Worm (Caenorhabditis elegans) whole organism, early embryonic: ENCODE data around the gene tat-3.

Experiments
- B0310.2 ChIP-seq: sonication (generic microtip); optimal IDR thresholded peaks from 2 replicates; lab custom pipeline; 2016; ENCODE audit warnings: mild to moderate bottlenecking, missing genetic modification characterization, missing compliant biosample characterization
- F13C5.2 ChIP-seq: sonication (generic microtip); optimal IDR thresholded peaks from 2 replicates; lab custom pipeline; 2017; ENCODE audit warnings: mild to moderate bottlenecking, missing genetic modification characterization, inconsistent platforms, missing compliant biosample characterization
- aly-1 ChIP-seq: sonication (generic microtip); optimal IDR thresholded peaks from 2 replicates; lab custom pipeline; 2016; ENCODE audit warnings: missing genetic modification characterization, missing compliant biosample characterization
- ama-1 ChIP-seq: fragments of 150-350 bp; optimal IDR thresholded peaks from 2 replicates; lab custom pipeline; 2014
- ceh-13 ChIP-seq: fragments of 200-800 bp; sonication (Bioruptor generic); optimal IDR thresholded peaks from 2 replicates; lab custom pipeline; 2018; ENCODE audit warnings: mild to moderate bottlenecking, missing genetic modification characterization, missing compliant biosample characterization
- ceh-36 ChIP-seq: sonication (generic microtip); optimal IDR thresholded peaks from 2 replicates; lab custom pipeline; 2016; ENCODE audit warnings: missing genetic modification characterization, inconsistent platforms, missing compliant biosample characterization
- ets-7 ChIP-seq: sonication (generic microtip); optimal IDR thresholded peaks from 2 replicates; lab custom pipeline; 2016; ENCODE audit warnings: missing genotype, missing genetic modification characterization, missing compliant biosample characterization
- flt-1 ChIP-seq: fragments of 200-800 bp; sonication (Bioruptor generic); IDR thresholded peaks from 2 replicates; pipeline ENCODE4 v1.3.6; 2022; ENCODE audit warnings: missing genetic modification characterization, missing compliant biosample characterization
- hmbx-1 ChIP-seq: sonication (generic microtip); optimal IDR thresholded peaks from 2 replicates; lab custom pipeline; 2016; ENCODE audit warnings: mild to moderate bottlenecking, missing genetic modification characterization, missing compliant biosample characterization
- hmg-4 ChIP-seq: fragments of 200-800 bp; sonication (Bioruptor generic); optimal IDR thresholded peaks from 2 replicates; lab custom pipeline; 2018; ENCODE audit warnings: mild to moderate bottlenecking, missing genetic modification characterization, missing compliant biosample characterization
- hnd-1 ChIP-seq: sonication (generic microtip); optimal IDR thresholded peaks from 2 replicates; lab custom pipeline; 2016; ENCODE audit warnings: missing genetic modification characterization, missing compliant biosample characterization
- pes-1 ChIP-seq: fragments of 200-800 bp; sonication (Bioruptor generic); IDR thresholded peaks from 2 replicates; pipeline ENCODE4 v1.3.6; 2022; ENCODE audit warnings: missing genetic modification reagents, missing genetic modification characterization, missing compliant biosample characterization
- scrt-1 ChIP-seq: fragments of 200-800 bp; sonication (Bioruptor generic); IDR thresholded peaks from 2 replicates; pipeline ENCODE4 v1.3.6; 2022; ENCODE audit warnings: missing genetic modification characterization, missing compliant biosample characterization
- sea-1 ChIP-seq: fragments of 200-800 bp; sonication (Bioruptor generic); conservative IDR thresholded peaks from 2 replicates; pipeline ENCODE4 v1.3.6; 2022; ENCODE audit warnings: missing genetic modification characterization, missing compliant biosample characterization
- tbx-11 ChIP-seq: fragments of 200-800 bp; sonication (Bioruptor generic); IDR thresholded peaks from 2 replicates; pipeline ENCODE4 v1.3.6; 2022; ENCODE audit warnings: missing genetic modification characterization, missing compliant biosample characterization
- tbx-37 ChIP-seq: fragments of 200-800 bp; sonication (Bioruptor generic); conservative IDR thresholded peaks from 2 replicates; pipeline ENCODE4 v1.3.6; 2022; ENCODE audit warnings: missing genetic modification reagents, missing genetic modification characterization, missing compliant biosample characterization
- tra-4 ChIP-seq: sonication (generic microtip); optimal IDR thresholded peaks from 2 replicates; lab custom pipeline; 2017; ENCODE audit warnings: missing genetic modification characterization, missing compliant biosample characterization

tat-3 gene

DNA sequence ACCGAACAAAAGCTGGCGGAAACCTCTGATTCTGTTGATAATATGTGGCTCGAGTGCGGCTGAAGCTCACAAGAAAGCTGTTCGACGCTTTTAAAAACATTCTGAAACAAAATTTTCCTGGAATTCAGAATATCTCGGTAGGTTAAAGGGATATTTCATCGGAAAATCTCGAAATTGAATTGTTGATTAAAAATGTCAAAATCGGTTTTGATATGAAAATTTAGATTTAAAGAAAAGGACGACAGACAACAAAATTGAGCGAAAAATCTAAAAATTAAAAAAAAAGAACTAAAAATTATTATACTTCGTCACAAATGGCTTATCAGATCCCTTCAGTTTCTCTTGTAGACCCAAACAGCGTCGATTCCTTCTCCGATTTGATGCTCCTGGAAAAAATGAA, 30.0 kb downstream of the tat-3 start, which contains the start of gene Y39A1A.20:
Gene Y39A1A.20 (minus strand): TSS at position 101 of the 400 bp plus-strand sequence.
- TF ChIP-seq hmg-4 (GFP tag; lab: Kevin White, UChicago) = no peak
- TF ChIP-seq sea-1 (GFP tag; lab: Robert Waterston, UW) = no peak
- no peak for TF ChIP-seq flt-1
- TF ChIP-seq tbx-37 (GFP tag; lab: Robert Waterston, UW) = no peak
- no peak for TF ChIP-seq pes-1
- TF ChIP-seq aly-1 (tag; lab: Kevin White, UChicago) = no peak
- TF ChIP-seq tra-4 (tag; lab: Kevin White, UChicago) = no peak
- TF ChIP-seq ama-1 (lab: Kevin White, UChicago) = no peak
- TF ChIP-seq scrt-1 (GFP tag; lab: Robert Waterston, UW) = no peak
- TF ChIP-seq F13C5.2 (tag; lab: Kevin White, UChicago) = no peak
- TF ChIP-seq hmbx-1 (tag; lab: Kevin White, UChicago) = no peak
- TF ChIP-seq hnd-1 (tag; lab: Kevin White, UChicago) = no peak
- TF ChIP-seq ets-7 (tag; lab: Kevin White, UChicago) = no peak
- no peak for TF ChIP-seq ceh-13 (GFP tag; lab: Kevin White, UChicago)
- no peak for TF ChIP-seq tbx-11 (GFP tag; lab: Robert Waterston, UW)

DNA sequence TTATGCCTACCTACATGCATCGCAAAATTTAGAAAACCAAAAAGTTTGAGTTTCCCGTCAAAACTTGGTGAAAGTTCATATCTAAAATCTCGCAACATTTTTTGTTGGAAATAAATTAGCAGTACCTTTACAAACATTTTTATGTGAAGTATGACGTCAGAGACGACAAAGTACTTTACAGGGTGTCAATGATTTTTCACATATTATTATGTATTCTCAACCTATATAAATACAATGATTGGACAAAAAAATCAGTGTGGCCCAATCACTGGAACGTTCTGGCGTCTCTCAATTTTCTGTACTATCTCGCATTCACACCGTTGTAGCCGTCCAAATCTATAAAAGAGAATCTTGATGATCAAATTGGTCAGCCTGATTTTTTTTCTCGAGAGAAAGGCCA, 36.2 kb downstream of the tat-3 start, which contains the start of the genes Y39A1A.18 and fmo-3:
Gene Y39A1A.18 (minus strand): TSS at position 192 of the 400 bp plus-strand sequence.
Gene fmo-3 (plus strand): TSS at position 388 of the 400 bp plus-strand sequence.
- TF ChIP-seq flt-1 = no peak
- TF ChIP-seq sea-1 (GFP tag; lab: Robert Waterston, UW) = no peak
- no peak for TF ChIP-seq ceh-36 (tag; lab: Kevin White, UChicago)
- TF ChIP-seq tra-4 (tag; lab: Kevin White, UChicago) = no peak
- TF ChIP-seq hmbx-1 (tag; lab: Kevin White, UChicago) = no peak
- TF ChIP-seq ets-7 (tag; lab: Kevin White, UChicago) = no peak
- no peak for TF ChIP-seq F13C5.2 (tag; lab: Kevin White, UChicago)
- no peak for TF ChIP-seq B0310.2 (tag; lab: Kevin White, UChicago)
- no peak for TF ChIP-seq hmg-4 (GFP tag; lab: Kevin White, UChicago)
- TF ChIP-seq pes-1 = no peak
- TF ChIP-seq ama-1 (lab: Kevin White, UChicago) = no peak
- TF ChIP-seq tbx-11 (GFP tag; lab: Robert Waterston, UW) = no peak
- no peak for TF ChIP-seq ceh-13 (GFP tag; lab: Kevin White, UChicago)
- no peak for TF ChIP-seq hnd-1 (tag; lab: Kevin White, UChicago)
- no peak for TF ChIP-seq tbx-37 (GFP tag; lab: Robert Waterston, UW)
- no peak for TF ChIP-seq aly-1 (tag; lab: Kevin White, UChicago)
- TF ChIP-seq scrt-1 (GFP tag; lab: Robert Waterston, UW) = no peak

DNA sequence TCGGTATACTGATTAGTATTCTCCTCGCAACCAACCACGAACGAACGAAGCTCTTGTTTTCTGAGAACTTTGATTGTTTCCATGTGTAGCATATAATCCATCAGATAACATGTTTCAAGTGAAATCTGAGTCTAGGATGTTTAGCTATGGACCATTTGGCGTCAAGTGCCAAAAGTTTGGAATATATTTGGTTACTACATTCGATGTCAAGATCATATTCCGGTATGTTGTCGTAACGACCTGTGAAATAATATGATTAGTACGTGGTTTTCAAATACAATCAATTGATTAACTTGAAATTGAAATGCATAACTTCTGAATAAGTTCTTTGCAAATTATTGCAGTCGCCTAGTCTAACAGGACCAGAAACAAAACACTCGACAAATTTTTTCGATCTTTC, 39.5 kb downstream of the tat-3 start, which contains the start of gene Y39A1A.17:
Gene Y39A1A.17 (minus strand): TSS at position 101 of the 400 bp plus-strand sequence.
- TF ChIP-seq tbx-11 (GFP tag; lab: Robert Waterston, UW) = no peak
- no peak for TF ChIP-seq pes-1
- TF ChIP-seq aly-1 (tag; lab: Kevin White, UChicago) = no peak

DNA sequence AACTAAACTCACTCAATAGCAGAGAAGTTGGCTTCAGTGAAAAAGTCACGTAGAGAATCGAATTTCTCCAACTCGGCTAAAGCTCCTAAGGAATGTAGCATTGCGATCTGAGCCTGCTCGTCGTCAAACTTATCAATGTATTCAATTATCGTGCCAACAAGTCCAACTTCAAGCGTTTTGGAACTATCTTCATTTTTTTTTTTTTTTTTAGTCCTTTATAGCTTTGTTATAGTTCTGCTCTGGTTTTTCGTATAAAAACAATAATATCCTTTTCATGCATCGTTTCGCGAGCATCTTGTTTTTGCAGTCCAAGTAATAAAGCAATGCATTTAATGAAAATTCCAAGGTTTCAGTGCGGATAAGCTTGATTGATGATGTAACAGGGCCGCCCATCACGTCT, 41.4 kb downstream of the tat-3 start, which contains the start of gene Y39A1A.31:
Gene Y39A1A.31 (minus strand): TSS at position 101 of the 400 bp plus-strand sequence.
- no peak for TF ChIP-seq aly-1 (tag; lab: Kevin White, UChicago)
- no peak for TF ChIP-seq hnd-1 (tag; lab: Kevin White, UChicago)
- no peak for TF ChIP-seq hmbx-1 (tag; lab: Kevin White, UChicago)
- no peak for TF ChIP-seq pes-1
- no peak for TF ChIP-seq F13C5.2 (tag; lab: Kevin White, UChicago)
- TF ChIP-seq ets-7 (tag; lab: Kevin White, UChicago) = no peak
- no peak for TF ChIP-seq ceh-13 (GFP tag; lab: Kevin White, UChicago)

DNA sequence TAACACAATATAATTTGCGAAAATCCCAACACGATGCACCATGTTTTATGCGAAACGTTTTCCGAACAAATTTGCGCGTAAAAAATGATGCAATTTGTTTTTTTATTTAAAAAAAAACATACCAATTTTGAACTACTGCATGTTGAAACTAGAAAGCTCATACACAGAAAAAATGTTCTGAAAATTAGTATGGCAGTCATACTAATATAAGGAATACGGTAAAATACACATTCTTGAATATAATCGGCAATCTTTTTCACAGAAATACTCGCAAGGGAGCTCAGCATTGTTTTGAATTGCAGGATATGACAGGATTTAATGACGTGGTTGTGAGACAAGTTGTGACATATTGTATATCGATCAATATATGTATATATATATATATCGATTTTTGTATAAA, 51.5 kb downstream of the tat-3 start, which contains the start of gene Y39A1A.16:
Gene Y39A1A.16 (plus strand): TSS at position 301 of the 400 bp plus-strand sequence.
- TF ChIP-seq hmg-4 (GFP tag; lab: Kevin White, UChicago) = no peak
- TF ChIP-seq tbx-37 (GFP tag; lab: Robert Waterston, UW) = no peak
- no peak for TF ChIP-seq ets-7 (tag; lab: Kevin White, UChicago)
- no peak for TF ChIP-seq scrt-1 (GFP tag; lab: Robert Waterston, UW)
- TF ChIP-seq sea-1 (GFP tag; lab: Robert Waterston, UW) = no peak
- no peak for TF ChIP-seq tra-4 (tag; lab: Kevin White, UChicago)
- no peak for TF ChIP-seq flt-1
